Worm (Caenorhabditis elegans) whole organism, mixed stage, embryonic: Measurements from ENCODE around the gene srj-32.

Experiments
- ces-1 ChIP-seq: fragments of 150-350 bp; optimal IDR thresholded peaks from 2 replicates; lab custom pipeline; 2014; ENCODE audit warnings: missing biosample characterization, missing genetic modification reagents, missing genetic modification characterization
- elt-3 ChIP-seq: fragments of 150-350 bp; optimal IDR thresholded peaks from 2 replicates; lab custom pipeline; 2014; ENCODE audit warnings: missing biosample characterization, missing genetic modification characterization
- flh-1 ChIP-seq: fragments of 200-800 bp; sonication (Bioruptor generic); optimal IDR thresholded peaks from 2 replicates; lab custom pipeline; 2018; ENCODE audit warnings: mild to moderate bottlenecking, missing genetic modification characterization, moderate library complexity, missing compliant biosample characterization
- lin-13 ChIP-seq: fragments of 150-350 bp; optimal IDR thresholded peaks from 2 replicates; lab custom pipeline; 2014; ENCODE audit warnings: missing biosample characterization, missing genetic modification characterization
- lsy-2 ChIP-seq: fragments of 150-350 bp; optimal IDR thresholded peaks from 2 replicates; lab custom pipeline; 2014; ENCODE audit warnings: missing biosample characterization, missing genetic modification characterization
- mep-1 ChIP-seq: fragments of 150-350 bp; optimal IDR thresholded peaks from 2 replicates; lab custom pipeline; 2017; ENCODE audit warnings: missing biosample characterization, missing genetic modification reagents, missing genetic modification characterization, inconsistent platforms
- nhr-12 ChIP-seq: fragments of 150-350 bp; optimal IDR thresholded peaks from 2 replicates; lab custom pipeline; 2014; ENCODE audit warnings: missing biosample characterization, missing genetic modification characterization
- nhr-237 ChIP-seq: fragments of 150-350 bp; optimal IDR thresholded peaks from 2 replicates; lab custom pipeline; 2014; ENCODE audit warnings: missing biosample characterization, missing genetic modification characterization
- nhr-76 ChIP-seq: sonication (generic microtip); optimal IDR thresholded peaks from 2 replicates; lab custom pipeline; 2017; ENCODE audit warnings: missing biosample characterization, missing genetic modification characterization
- unc-39 ChIP-seq: fragments of 150-350 bp; optimal IDR thresholded peaks from 2 replicates; lab custom pipeline; 2014; ENCODE audit warnings: missing biosample characterization, missing genetic modification characterization

DNA sequence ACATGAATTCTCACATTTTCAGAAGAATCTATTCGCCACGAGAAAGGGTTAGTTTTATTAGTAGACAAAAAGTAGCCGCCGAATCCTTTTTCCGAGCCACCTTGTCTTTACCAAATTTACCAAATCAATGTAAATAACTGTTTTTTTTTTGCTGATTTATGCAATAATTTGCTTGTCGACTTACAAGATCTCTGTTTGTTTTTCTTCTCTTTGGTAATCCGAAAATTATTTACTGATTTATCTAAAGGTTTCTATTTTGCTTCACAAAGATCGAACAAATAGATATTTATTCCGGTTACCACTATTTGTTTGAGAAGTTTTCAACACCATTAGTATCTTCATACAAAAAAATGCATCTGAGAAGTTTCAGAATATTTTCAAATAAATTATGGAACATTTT is 31.1 kb downstream of the srj-32 start, which contains the start of gene C13A2.7:
- no peak for TF ChIP-seq nhr-12 (tag; lab: Kevin White, UChicago)
- no peak for TF ChIP-seq mep-1 (tag; lab: Kevin White, UChicago)
- no peak for TF ChIP-seq nhr-237
- TF ChIP-seq nhr-76 (tag; lab: Kevin White, UChicago), result no peak
- no peak for TF ChIP-seq flh-1 (GFP tag; lab: Kevin White, UChicago)
- no peak for TF ChIP-seq lsy-2 (tag; lab: Kevin White, UChicago)
- no peak for TF ChIP-seq ces-1 (GFP tag; lab: Kevin White, UChicago)
- TF ChIP-seq elt-3 (tag; lab: Kevin White, UChicago), result no peak
- TF ChIP-seq unc-39, result no peak
- TF ChIP-seq lin-13 (tag; lab: Kevin White, UChicago), result no peak
